Fruit fly (Drosophila melanogaster) whole organism, wandering third instar larva: ENCODE results near the gene upSET.

Experiments used
- Abd-B ChIP-seq: fragments of >200 bp; optimal IDR thresholded peaks from 2 replicates; lab custom pipeline; 2017; ENCODE audit warnings: missing biosample characterization, missing genetic modification characterization
- CG32264 ChIP-seq: fragments of 200-800 bp; sonication (Bioruptor generic); optimal IDR thresholded peaks from 2 replicates; lab custom pipeline; 2016; ENCODE audit warnings: missing biosample characterization, missing genetic modification characterization
- CG9705 ChIP-seq: fragments of 200-800 bp; sonication (Bioruptor generic); optimal IDR thresholded peaks from 2 replicates; lab custom pipeline; 2018; ENCODE audit warnings: missing biosample characterization, mild to moderate bottlenecking, missing genetic modification characterization
- CrebA ChIP-seq: fragments of 200-800 bp; sonication (Bioruptor generic); optimal IDR thresholded peaks from 2 replicates; lab custom pipeline; 2016; ENCODE audit warnings: missing biosample characterization, mild to moderate bottlenecking, missing genetic modification characterization, borderline replicate concordance
- Dfd ChIP-seq: fragments of >200 bp; optimal IDR thresholded peaks from 2 replicates; lab custom pipeline; 2017; ENCODE audit warnings: missing biosample characterization, missing genetic modification characterization
- Dif ChIP-seq: fragments of 200-275, 200-300 bp; sonication (Bioruptor generic); optimal IDR thresholded peaks from 2 replicates; lab custom pipeline; 2018; ENCODE audit warnings: missing biosample characterization, missing genetic modification characterization; ENCODE audit not compliant: partially characterized antibody
- GATAd ChIP-seq: sonication (Bioruptor generic); optimal IDR thresholded peaks from 2 replicates; lab custom pipeline; 2016; ENCODE audit warnings: missing biosample characterization, missing genetic modification characterization
- HLH106 ChIP-seq: fragments of 200-800 bp; optimal IDR thresholded peaks from 3 replicates; lab custom pipeline; 2019; ENCODE audit warnings: missing biosample characterization, mild to moderate bottlenecking, missing genetic modification characterization, moderate library complexity
- Hnf4 ChIP-seq: fragments of 200-800 bp; sonication (Bioruptor generic); optimal IDR thresholded peaks from 2 replicates; lab custom pipeline; 2016; ENCODE audit warnings: missing biosample characterization, mild to moderate bottlenecking, missing genetic modification characterization
- Hr78 ChIP-seq: fragments of >200 bp; optimal IDR thresholded peaks from 2 replicates; lab custom pipeline; 2017; ENCODE audit warnings: missing biosample characterization, missing genetic modification characterization
- Hr83 ChIP-seq: fragments of 200-300 bp; sonication (Bioruptor generic); optimal IDR thresholded peaks from 2 replicates; lab custom pipeline; 2016; ENCODE audit warnings: missing biosample characterization, mild to moderate bottlenecking, missing genetic modification characterization, moderate library complexity; ENCODE audit not compliant: poor library complexity, severe bottlenecking
- Jra ChIP-seq: sonication (Bioruptor generic); optimal IDR thresholded peaks from 2 replicates; lab custom pipeline; 2016; ENCODE audit warnings: missing biosample characterization, missing genetic modification characterization
- Mio ChIP-seq: sonication (Bioruptor generic); optimal IDR thresholded peaks from 2 replicates; lab custom pipeline; 2016; ENCODE audit warnings: missing biosample characterization, missing genetic modification characterization
- Myc ChIP-seq: fragments of >200 bp; optimal IDR thresholded peaks from 2 replicates; lab custom pipeline; 2017
- N ChIP-seq: fragments of >200 bp; optimal IDR thresholded peaks from 2 replicates; lab custom pipeline; 2018; ENCODE audit warnings: missing biosample characterization, missing external identifiers, missing genetic modification characterization
- OdsH ChIP-seq: fragments of 200-800 bp; sonication (Bioruptor generic); optimal IDR thresholded peaks from 2 replicates; lab custom pipeline; 2016; ENCODE audit warnings: missing biosample characterization, mild to moderate bottlenecking, missing genetic modification characterization
- Rel ChIP-seq, 2 experiments: fragments of 200-800 bp; sonication (Bioruptor generic) in 1 of 2; optimal IDR thresholded peaks; 2 replicates in 1 of 2; 3 replicates in 1 of 2; lab custom pipeline; 2016 to 2019; ENCODE audit warnings: mild to moderate bottlenecking in 2 of 2, missing biosample characterization in 2 of 2, missing genetic modification characterization in 2 of 2, moderate library complexity in 1 of 2
- Sp1 ChIP-seq: fragments of 200-800 bp; sonication (Bioruptor generic); optimal IDR thresholded peaks from 3 replicates; lab custom pipeline; 2019; ENCODE audit warnings: missing biosample characterization, mild to moderate bottlenecking, missing genetic modification characterization, moderate library complexity
- Vsx2 ChIP-seq: fragments of 200-300, 225-300 bp; sonication (Bioruptor generic); optimal IDR thresholded peaks from 2 replicates; lab custom pipeline; 2018; ENCODE audit warnings: missing biosample characterization, missing genetic modification characterization; ENCODE audit not compliant: partially characterized antibody
- br ChIP-seq: fragments of 200-800 bp; sonication (Bioruptor generic); optimal IDR thresholded peaks from 2 replicates; lab custom pipeline; 2016; ENCODE audit warnings: missing biosample characterization, missing genetic modification characterization
- brk ChIP-seq: fragments of 200-800 bp; sonication (Bioruptor generic); optimal IDR thresholded peaks from 2 replicates; lab custom pipeline; 2016; ENCODE audit warnings: missing biosample characterization, mild to moderate bottlenecking, missing genetic modification characterization
- dl ChIP-seq, 2 experiments: fragments of 175-275, 200-275 bp in 1 of 2; fragments of 200-275 bp in 1 of 2; sonication (Bioruptor generic); optimal IDR thresholded peaks; lab custom pipeline; 2018; ENCODE audit warnings: mild to moderate bottlenecking in 2 of 2, missing biosample characterization in 2 of 2, missing genetic modification characterization in 2 of 2, moderate library complexity in 2 of 2; ENCODE audit not compliant: partially characterized antibody in 2 of 2, insufficient read depth in 1 of 2
- dmrt93B ChIP-seq: fragments of 200-800 bp; sonication (Bioruptor generic); optimal IDR thresholded peaks from 2 replicates; lab custom pipeline; 2018; ENCODE audit warnings: missing biosample characterization, mild to moderate bottlenecking, missing genetic modification characterization
- dsf ChIP-seq: sonication (Bioruptor generic); optimal IDR thresholded peaks from 2 replicates; lab custom pipeline; 2016; ENCODE audit warnings: missing biosample characterization, missing genetic modification characterization, borderline replicate concordance
- ey ChIP-seq: fragments of 200-800 bp; sonication (Bioruptor generic); optimal IDR thresholded peaks from 2 replicates; lab custom pipeline; 2016; ENCODE audit warnings: missing biosample characterization, missing genetic modification characterization
- foxo ChIP-seq, 2 experiments: fragments of 200-800 bp; sonication (Bioruptor generic); optimal IDR thresholded peaks; 2 replicates in 1 of 2; 3 replicates in 1 of 2; lab custom pipeline; 2016 to 2017; ENCODE audit warnings: missing biosample characterization in 2 of 2, missing genetic modification characterization in 2 of 2
- fru ChIP-seq: fragments of 200-800 bp; sonication (Bioruptor generic); optimal IDR thresholded peaks from 3 replicates; lab custom pipeline; 2016; ENCODE audit warnings: missing biosample characterization, mild to moderate bottlenecking, missing genetic modification characterization
- h ChIP-seq: fragments of 200-800 bp; sonication (Bioruptor generic); optimal IDR thresholded peaks from 3 replicates; lab custom pipeline; 2016; ENCODE audit warnings: missing biosample characterization, mild to moderate bottlenecking, missing genetic modification characterization
- jim ChIP-seq: fragments of 175-275, 200-325 bp; sonication (Bioruptor generic); optimal IDR thresholded peaks from 2 replicates; lab custom pipeline; 2016; ENCODE audit warnings: missing biosample characterization, mild to moderate bottlenecking, missing genetic modification characterization
- lola ChIP-seq: fragments of >200 bp; optimal IDR thresholded peaks from 2 replicates; lab custom pipeline; 2017; ENCODE audit warnings: missing biosample characterization, missing genetic modification characterization
- pan ChIP-seq: fragments of >200 bp; optimal IDR thresholded peaks from 2 replicates; lab custom pipeline; 2017
- psq ChIP-seq: fragments of 200-800 bp; sonication (Bioruptor generic); optimal IDR thresholded peaks from 3 replicates; lab custom pipeline; 2017; ENCODE audit warnings: missing biosample characterization, mild to moderate bottlenecking, missing genetic modification characterization, moderate library complexity
- rgr ChIP-seq: fragments of 200-800 bp; sonication (Bioruptor generic); optimal IDR thresholded peaks from 3 replicates; lab custom pipeline; 2016; ENCODE audit warnings: missing biosample characterization, mild to moderate bottlenecking, missing genetic modification characterization
- sage ChIP-seq: fragments of 200-800 bp; sonication (Bioruptor generic); optimal IDR thresholded peaks from 2 replicates; lab custom pipeline; 2016; ENCODE audit warnings: missing biosample characterization, mild to moderate bottlenecking, missing genetic modification characterization
- sv ChIP-seq: fragments of 200-800 bp; sonication (Bioruptor generic); optimal IDR thresholded peaks from 3 replicates; lab custom pipeline; 2016; ENCODE audit warnings: missing biosample characterization, missing genetic modification characterization
- tai ChIP-seq: sonication (Bioruptor generic); optimal IDR thresholded peaks from 2 replicates; lab custom pipeline; 2016; ENCODE audit warnings: missing biosample characterization, missing genetic modification characterization
- usp ChIP-seq: fragments of >200 bp; optimal IDR thresholded peaks from 2 replicates; lab custom pipeline; 2017; ENCODE audit warnings: missing biosample characterization, missing genetic modification characterization
- woc ChIP-seq: sonication (Bioruptor generic); optimal IDR thresholded peaks from 2 replicates; lab custom pipeline; 2016; ENCODE audit warnings: missing biosample characterization, mild to moderate bottlenecking, missing genetic modification characterization

upSET gene

DNA sequence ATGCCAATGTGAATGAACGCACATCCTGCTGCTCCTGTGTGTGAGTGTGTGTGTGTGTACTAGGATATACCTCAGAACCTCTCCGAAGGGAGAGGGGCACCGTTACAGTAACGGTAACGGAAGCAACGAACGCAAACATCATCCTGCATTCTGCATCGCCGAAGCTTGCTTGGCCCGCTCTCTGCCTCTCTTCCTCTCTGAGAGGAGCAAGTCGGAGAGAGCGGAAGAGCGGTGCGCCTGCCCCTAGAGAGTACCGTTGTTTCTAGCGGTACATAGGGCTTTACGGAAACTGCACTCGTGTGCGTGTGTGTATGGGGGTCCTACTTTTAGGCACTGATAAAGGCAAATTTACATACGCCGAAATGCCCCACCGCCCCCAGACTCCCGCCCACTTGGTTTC is 10.6 kb upstream of the upSET start:
- TF ChIP-seq dmrt93B (GFP tag; lab: Kevin White, UChicago) (no peak), Dif (peak; percentile 26)

DNA sequence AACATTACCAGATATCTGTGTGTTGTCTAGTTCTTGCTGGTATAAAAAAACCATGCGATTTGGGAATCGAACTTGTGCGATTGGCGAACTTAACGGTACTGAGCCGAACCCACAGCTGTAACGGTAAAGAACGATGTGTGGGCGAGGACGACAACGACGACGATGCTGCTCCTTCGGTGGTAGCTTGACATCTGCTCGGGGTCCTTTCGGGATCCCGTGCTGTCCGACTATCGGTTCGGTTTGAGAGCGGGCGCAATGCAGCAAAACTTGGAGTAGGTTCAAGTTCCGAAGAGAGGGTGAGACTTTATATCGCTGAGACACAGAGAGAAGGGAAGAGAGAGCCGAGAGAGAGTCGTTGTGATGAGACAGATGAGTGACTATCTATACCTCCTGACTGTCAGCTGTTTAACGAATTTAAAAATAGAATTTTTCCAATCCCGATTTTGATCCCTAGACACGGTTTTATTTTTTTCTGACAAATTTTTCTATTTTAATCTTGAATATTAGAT is 8.6 kb upstream of the upSET start, which contains the start of gene CG17364:
Gene CG17364 (minus strand): TSS at position 168 of the 509 bp plus-strand sequence.
- no peak for TF ChIP-seq fru
- TF ChIP-seq lola (GFP tag; lab: Kevin White, UChicago) = no peak
- no peak for TF ChIP-seq GATAd (GFP tag; lab: Kevin White, UChicago)
- no peak for TF ChIP-seq Mio (GFP tag; lab: Kevin White, UChicago)
- TF ChIP-seq Rel (GFP tag; optimal IDR thresholded peaks at IDR 0.05; lab: Kevin White, UChicago) = no peak
- TF ChIP-seq Rel (tag; optimal IDR thresholded peaks at IDR 0.05; lab: Kevin White, UChicago) = no peak
- no peak for TF ChIP-seq tai (GFP tag; lab: Kevin White, UChicago)
- no peak for TF ChIP-seq h (GFP tag; lab: Kevin White, UChicago)
- no peak for TF ChIP-seq Jra (GFP tag; lab: Kevin White, UChicago)
- no peak for TF ChIP-seq Dif
- TF ChIP-seq rgr (GFP tag; lab: Kevin White, UChicago) = no peak
- no peak for TF ChIP-seq jim (GFP tag; lab: Kevin White, UChicago)
- TF ChIP-seq foxo (GFP tag; optimal IDR thresholded peaks at IDR 0.05; lab: Kevin White, UChicago) = no peak
- TF ChIP-seq usp (GFP tag; lab: Kevin White, UChicago) = no peak

DNA sequence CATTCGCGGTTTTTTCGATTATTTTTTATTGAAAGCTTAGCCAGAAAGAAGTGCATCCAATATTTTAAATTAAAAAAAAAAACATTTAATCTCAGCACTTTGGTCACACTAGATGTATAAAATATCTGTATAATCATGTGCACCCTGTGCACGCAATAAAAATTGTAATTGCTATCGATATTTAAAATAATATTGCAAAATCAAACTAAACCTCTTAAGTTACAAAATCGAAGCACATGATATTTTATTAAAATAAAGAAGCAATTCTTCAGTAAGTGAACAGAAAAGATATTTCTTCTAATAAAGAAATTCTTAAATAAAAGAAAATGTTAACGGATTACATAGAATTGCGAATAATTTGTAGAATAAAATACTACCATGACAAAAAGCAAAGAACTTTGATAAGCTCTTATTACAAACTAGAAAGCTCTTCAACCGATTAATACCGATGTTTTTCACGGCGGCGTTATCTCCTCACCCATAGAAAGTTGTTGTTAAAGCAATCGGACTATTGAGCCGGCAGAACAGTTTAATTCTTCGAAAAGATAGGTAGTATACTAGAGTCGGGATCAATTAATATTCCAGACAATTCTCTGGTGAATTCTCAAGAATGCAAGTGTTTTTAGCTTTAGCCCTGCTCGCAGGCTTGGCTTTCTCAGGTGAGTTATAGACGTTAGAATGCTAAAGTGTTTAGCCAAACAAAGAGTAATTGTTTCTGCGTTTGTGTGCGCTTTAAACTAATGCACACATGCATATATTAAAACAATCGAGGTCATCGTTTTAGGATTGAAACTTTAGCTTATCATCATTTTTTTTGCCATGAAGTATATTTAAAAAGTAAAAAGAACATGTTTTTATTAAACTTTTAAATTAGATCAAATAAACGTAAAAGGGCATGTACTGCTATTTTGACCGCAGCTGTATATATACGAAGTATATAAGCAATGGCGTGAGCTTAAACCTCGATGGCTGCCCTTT is 7.9 kb upstream of the upSET start, which contains the start of gene CtsK1:
Gene CtsK1 (plus strand): TSS at position 490 of the 978 bp plus-strand sequence.
- TF ChIP-seq foxo (GFP tag; optimal IDR thresholded peaks at IDR 0.05; lab: Kevin White, UChicago) (peak in 1 of 2 experiments; percentile 73), sage (no peak), fru (peak; percentile 68), sv (no peak), Jra (GFP tag; lab: Kevin White, UChicago) (no peak), CG32264 (GFP tag; lab: Kevin White, UChicago) (peak; percentile 14), N (GFP tag; lab: Kevin White, UChicago) (no peak), dsf (GFP tag; lab: Kevin White, UChicago) (no peak), br (GFP tag; lab: Kevin White, UChicago) (peak; percentile 14), jim (GFP tag; lab: Kevin White, UChicago) (no peak), lola (GFP tag; lab: Kevin White, UChicago) (no peak), GATAd (GFP tag; lab: Kevin White, UChicago) (no peak), CG9705 (GFP tag; lab: Kevin White, UChicago) (no peak), Dfd (GFP tag; lab: Kevin White, UChicago) (no peak), Abd-B (GFP tag; lab: Kevin White, UChicago) (no peak), Hnf4 (peak; percentile 32), HLH106 (peak; percentile 68), Dif (no peak), rgr (GFP tag; lab: Kevin White, UChicago) (peak; percentile 66), Sp1 (GFP tag; lab: Kevin White, UChicago) (peak; percentile 53), Vsx2 (GFP tag; lab: Kevin White, UChicago) (no peak), CrebA (no peak), woc (peak; percentile 27), Mio (GFP tag; lab: Kevin White, UChicago) (no peak), Myc (lab: Kevin White, UChicago) (no peak), ey (GFP tag; lab: Kevin White, UChicago) (peak; percentile 68), dmrt93B (GFP tag; lab: Kevin White, UChicago) (no peak), dl (GFP tag; optimal IDR thresholded peaks at IDR 0.05; lab: Kevin White, UChicago; ENCODE audit: insufficient read depth in 1 of 2, partially characterized antibody in 2 of 2) (no peak), pan (lab: Kevin White, UChicago) (no peak), Rel (GFP tag; optimal IDR thresholded peaks at IDR 0.05; lab: Kevin White, UChicago) (no peak), Rel (tag; optimal IDR thresholded peaks at IDR 0.05; lab: Kevin White, UChicago) (no peak), brk (GFP tag; lab: Kevin White, UChicago) (no peak), psq (GFP tag; lab: Kevin White, UChicago) (peak; percentile 61), Hr78 (GFP tag; lab: Kevin White, UChicago) (no peak), h (GFP tag; lab: Kevin White, UChicago) (peak; percentile 64), Hr83 (no peak), tai (GFP tag; lab: Kevin White, UChicago) (no peak), OdsH (GFP tag; lab: Kevin White, UChicago) (peak; percentile 70), usp (GFP tag; lab: Kevin White, UChicago) (no peak)
